Worm (Caenorhabditis elegans) whole organism, L2 larva: ENCODE data around the gene cisd-3.1.
A peak's percentile ranks its signal among the peaks of the same experiment; 100 is the strongest.

ENCODE experiments used
- R02D3.7 ChIP-seq: fragments of 150-350 bp; optimal IDR thresholded peaks from 2 replicates; lab custom pipeline; 2014; ENCODE audit warnings: missing biosample characterization, missing genetic modification characterization
- aly-2 ChIP-seq: fragments of 150-350 bp; optimal IDR thresholded peaks from 2 replicates; lab custom pipeline; 2014; ENCODE audit warnings: missing biosample characterization, missing genetic modification characterization
- ama-1 ChIP-seq: fragments of 150-350 bp; optimal IDR thresholded peaks from 2 replicates; lab custom pipeline; 2018; ENCODE audit warnings: inconsistent platforms
- egl-27 ChIP-seq: sonication (generic microtip); optimal IDR thresholded peaks from 3 replicates; lab custom pipeline; 2017; ENCODE audit warnings: missing biosample characterization, missing genetic modification reagents, missing genetic modification characterization
- elt-1 ChIP-seq: fragments of 150-350 bp; optimal IDR thresholded peaks from 2 replicates; lab custom pipeline; 2014; ENCODE audit warnings: missing biosample characterization, missing genetic modification characterization
- elt-3 ChIP-seq: sonication (generic microtip); optimal IDR thresholded peaks from 2 replicates; lab custom pipeline; 2017; ENCODE audit warnings: missing biosample characterization, missing genetic modification characterization
- lin-39 ChIP-seq: fragments of 150-350 bp; optimal IDR thresholded peaks from 2 replicates; lab custom pipeline; 2014; ENCODE audit warnings: missing biosample characterization, missing genetic modification reagents, missing genetic modification characterization
- lsy-2 ChIP-seq, 2 experiments: fragments of 150-350 bp in 1 of 2; sonication (generic microtip) in 1 of 2; optimal IDR thresholded peaks; 2 replicates each; lab custom pipeline; 2014 to 2017; ENCODE audit warnings: missing biosample characterization in 2 of 2, missing genetic modification characterization in 2 of 2
- mab-5 ChIP-seq: fragments of 150-350 bp; optimal IDR thresholded peaks from 2 replicates; lab custom pipeline; 2014; ENCODE audit warnings: missing biosample characterization, missing genetic modification characterization
- nhr-23 ChIP-seq: fragments of 150-350 bp; optimal IDR thresholded peaks from 2 replicates; lab custom pipeline; 2014; ENCODE audit warnings: missing biosample characterization, missing genetic modification reagents, missing genetic modification characterization
- nhr-237 ChIP-seq: fragments of 150-350 bp; optimal IDR thresholded peaks from 2 replicates; lab custom pipeline; 2014; ENCODE audit warnings: missing biosample characterization, missing genetic modification characterization
- nhr-6 ChIP-seq: fragments of 150-350 bp; optimal IDR thresholded peaks from 2 replicates; lab custom pipeline; 2014; ENCODE audit warnings: missing biosample characterization, missing genetic modification characterization
- snpc-4 ChIP-seq: fragments of 150-350 bp; optimal IDR thresholded peaks from 2 replicates; lab custom pipeline; 2014; ENCODE audit warnings: missing biosample characterization, missing genetic modification characterization
- unc-39 ChIP-seq: fragments of 150-350 bp; optimal IDR thresholded peaks from 2 replicates; lab custom pipeline; 2014; ENCODE audit warnings: missing biosample characterization, missing genetic modification characterization

ce11 chrIII:4568455-4568854 is 25.8 kb downstream of the cisd-3.1 start, which contains the start of gene idhg-1:
- TF ChIP-seq elt-3 (tag; lab: Kevin White, UChicago) (no peak), elt-1 (no peak), ama-1 (lab: Kevin White, UChicago) (no peak), lsy-2 (tag; optimal IDR thresholded peaks at IDR 0.05; lab: Kevin White, UChicago) (peak; percentile 36 to 77), nhr-237 (no peak), snpc-4 (no peak), nhr-23 (no peak), mab-5 (tag; lab: Kevin White, UChicago) (peak; percentile 64), aly-2 (tag; lab: Kevin White, UChicago) (no peak), R02D3.7 (tag; lab: Kevin White, UChicago) (no peak), nhr-6 (no peak), unc-39 (tag; lab: Kevin White, UChicago) (no peak), egl-27 (no peak), lin-39 (no peak)
